Fruit fly (Drosophila melanogaster) whole organism, prepupa: Measurements from ENCODE around the gene sro.

Experiments used
- CG10631 ChIP-seq: fragments of 200-800 bp; sonication (Bioruptor generic); optimal IDR thresholded peaks from 2 replicates; lab custom pipeline; 2016; ENCODE audit warnings: missing biosample characterization, missing genetic modification characterization
- CG10669 ChIP-seq: fragments of 200-800 bp; sonication (Bioruptor generic); optimal IDR thresholded peaks from 3 replicates; lab custom pipeline; 2018; ENCODE audit warnings: missing biosample characterization, mild to moderate bottlenecking, missing genetic modification characterization, moderate library complexity
- CG15336 ChIP-seq: fragments of 200-800 bp; sonication (Bioruptor generic); IDR thresholded peaks from 2 replicates; pipeline ENCODE4 v1.3.6; 2022; ENCODE audit warnings: missing biosample characterization, missing genetic modification characterization
- CG16779 ChIP-seq: fragments of 200-800 bp; sonication (Bioruptor generic); optimal IDR thresholded peaks from 3 replicates; lab custom pipeline; 2017; ENCODE audit warnings: missing biosample characterization, mild to moderate bottlenecking, missing genetic modification characterization
- CG3032 ChIP-seq: fragments of 200-800 bp; optimal IDR thresholded peaks from 2 replicates; lab custom pipeline; 2019; ENCODE audit warnings: missing biosample characterization, mild to moderate bottlenecking, missing genetic modification characterization, moderate library complexity
- CG31627 ChIP-seq: fragments of 200-800 bp; sonication (Bioruptor generic); optimal IDR thresholded peaks from 3 replicates; lab custom pipeline; 2016; ENCODE audit warnings: missing biosample characterization, missing genetic modification characterization
- CG32006 ChIP-seq: fragments of 200-800 bp; sonication (Bioruptor generic); optimal IDR thresholded peaks from 3 replicates; lab custom pipeline; 2017; ENCODE audit warnings: missing biosample characterization, mild to moderate bottlenecking, missing genetic modification characterization
- CG3919 ChIP-seq: fragments of 200-800 bp; sonication (Bioruptor generic); optimal IDR thresholded peaks from 3 replicates; lab custom pipeline; 2016; ENCODE audit warnings: missing biosample characterization, missing genetic modification characterization
- CG6163 ChIP-seq: fragments of 200-800 bp; sonication (Bioruptor generic); IDR thresholded peaks from 3 replicates; pipeline ENCODE4 v1.3.6; 2022; ENCODE audit warnings: missing biosample characterization, missing genetic modification characterization
- CG6276 ChIP-seq: fragments of 200-800 bp; sonication (Bioruptor generic); optimal IDR thresholded peaks from 2 replicates; lab custom pipeline; 2017; ENCODE audit warnings: missing biosample characterization, mild to moderate bottlenecking, missing genetic modification characterization
- CG6808 ChIP-seq: fragments of 200-800 bp; sonication (Bioruptor generic); optimal IDR thresholded peaks from 3 replicates; lab custom pipeline; 2017; ENCODE audit warnings: missing biosample characterization, missing genetic modification characterization, mild to moderate bottlenecking, moderate library complexity, missing genetic modification reagents
- CG7368 ChIP-seq: fragments of 200-800 bp; sonication (Bioruptor generic); optimal IDR thresholded peaks from 3 replicates; lab custom pipeline; 2016; ENCODE audit warnings: missing biosample characterization, missing genetic modification characterization
- CG8119 ChIP-seq: fragments of 200-800 bp; sonication (Bioruptor generic); IDR thresholded peaks from 3 replicates; pipeline ENCODE4 v1.3.6; 2022; ENCODE audit warnings: missing biosample characterization, missing genetic modification characterization
- CG8632 ChIP-seq: fragments of 200-800 bp; sonication (Bioruptor generic); optimal IDR thresholded peaks from 3 replicates; lab custom pipeline; 2016; ENCODE audit warnings: missing biosample characterization, missing genetic modification characterization
- CG9139 ChIP-seq: fragments of 200-800 bp; sonication (Bioruptor generic); optimal IDR thresholded peaks from 3 replicates; lab custom pipeline; 2017; ENCODE audit warnings: missing biosample characterization, mild to moderate bottlenecking, missing genetic modification characterization
- Eip75B ChIP-seq: fragments of 200-800 bp; sonication (Bioruptor generic); optimal IDR thresholded peaks from 3 replicates; lab custom pipeline; 2016; ENCODE audit warnings: missing biosample characterization, missing genetic modification characterization
- Eip78C ChIP-seq: fragments of 200-800 bp; sonication (Bioruptor generic); peaks from one replicate; lab custom pipeline; 2016; ENCODE audit warnings: missing biosample characterization, missing genetic modification characterization
- Ets96B ChIP-seq: fragments of 200-800 bp; optimal IDR thresholded peaks from 2 replicates; lab custom pipeline; 2019; ENCODE audit warnings: missing biosample characterization, mild to moderate bottlenecking, missing genetic modification characterization, moderate library complexity
- Gug ChIP-seq: fragments of 200-800 bp; sonication (Bioruptor generic); IDR thresholded peaks from 2 replicates; pipeline ENCODE4 v1.3.6; 2022; ENCODE audit warnings: missing biosample characterization, missing genetic modification characterization
- Hr38 ChIP-seq: sonication (Bioruptor generic); optimal IDR thresholded peaks from 2 replicates; lab custom pipeline; 2016; ENCODE audit warnings: missing biosample characterization, missing genetic modification characterization
- Hr4 ChIP-seq: fragments of 200-800 bp; sonication (Bioruptor generic); optimal IDR thresholded peaks from 3 replicates; lab custom pipeline; 2016; ENCODE audit warnings: missing biosample characterization, missing genetic modification characterization
- Lpt ChIP-seq: fragments of 200-800 bp; sonication (Bioruptor generic); optimal IDR thresholded peaks from 3 replicates; lab custom pipeline; 2016; ENCODE audit warnings: missing biosample characterization, missing genetic modification characterization
- OdsH ChIP-seq: fragments of 200-800 bp; sonication (Bioruptor generic); optimal IDR thresholded peaks from 3 replicates; lab custom pipeline; 2016; ENCODE audit warnings: missing biosample characterization, missing genetic modification characterization
- Sox102F ChIP-seq: fragments of 200-800 bp; sonication (Bioruptor generic); optimal IDR thresholded peaks from 2 replicates; lab custom pipeline; 2016; ENCODE audit warnings: missing biosample characterization, mild to moderate bottlenecking, missing genetic modification characterization
- achi ChIP-seq: fragments of 200-800 bp; sonication (Bioruptor generic); optimal IDR thresholded peaks from 3 replicates; lab custom pipeline; 2016; ENCODE audit warnings: missing biosample characterization, missing genetic modification characterization
- acj6 ChIP-seq: fragments of 200-800 bp; sonication (Bioruptor generic); optimal IDR thresholded peaks from 3 replicates; lab custom pipeline; 2016; ENCODE audit warnings: missing biosample characterization, missing genetic modification characterization
- cyc ChIP-seq: fragments of 200-800 bp; sonication (Bioruptor generic); optimal IDR thresholded peaks from 3 replicates; lab custom pipeline; 2016; ENCODE audit warnings: missing biosample characterization, missing genetic modification characterization
- dac ChIP-seq: fragments of 200-800 bp; sonication (Bioruptor generic); optimal IDR thresholded peaks from 2 replicates; lab custom pipeline; 2017; ENCODE audit warnings: missing biosample characterization, mild to moderate bottlenecking, missing genetic modification characterization
- dsx ChIP-seq: fragments of 200-800 bp; optimal IDR thresholded peaks from 3 replicates; lab custom pipeline; 2019; ENCODE audit warnings: missing biosample characterization, mild to moderate bottlenecking, missing genetic modification characterization, moderate library complexity; ENCODE audit not compliant: poor library complexity, severe bottlenecking
- eg ChIP-seq: fragments of 200-800 bp; sonication (Bioruptor generic); IDR thresholded peaks from 3 replicates; pipeline ENCODE4 v1.3.6; 2022; ENCODE audit warnings: missing biosample characterization, missing genetic modification characterization
- esn ChIP-seq: fragments of 200-800 bp; sonication (Bioruptor generic); optimal IDR thresholded peaks from 2 replicates; lab custom pipeline; 2016; ENCODE audit warnings: missing biosample characterization, mild to moderate bottlenecking, missing genetic modification characterization, moderate library complexity
- fd59A ChIP-seq: fragments of 200-800 bp; sonication (Bioruptor generic); optimal IDR thresholded peaks from 2 replicates; lab custom pipeline; 2017; ENCODE audit warnings: missing biosample characterization, mild to moderate bottlenecking, missing genetic modification characterization, missing genetic modification reagents
- fkh ChIP-seq: fragments of 200-800 bp; sonication (Bioruptor generic); optimal IDR thresholded peaks from 3 replicates; lab custom pipeline; 2017; ENCODE audit warnings: missing biosample characterization, mild to moderate bottlenecking, missing genetic modification characterization, moderate library complexity
- net ChIP-seq: fragments of 200-800 bp; sonication (Bioruptor generic); optimal IDR thresholded peaks from 3 replicates; lab custom pipeline; 2016; ENCODE audit warnings: missing biosample characterization, missing genetic modification characterization
- pdm3 ChIP-seq: fragments of 200-800 bp; sonication (Bioruptor generic); optimal IDR thresholded peaks from 3 replicates; lab custom pipeline; 2016; ENCODE audit warnings: missing biosample characterization, missing genetic modification characterization
- salr ChIP-seq, 2 experiments: fragments of 200-800 bp; sonication (Bioruptor generic); optimal IDR thresholded peaks; 3 replicates each; lab custom pipeline; 2016 to 2018; ENCODE audit warnings: missing biosample characterization in 2 of 2, missing genetic modification characterization in 2 of 2, mild to moderate bottlenecking in 1 of 2
- spab ChIP-seq: fragments of 200-800 bp; sonication (Bioruptor generic); optimal IDR thresholded peaks from 2 replicates; lab custom pipeline; 2017; ENCODE audit warnings: missing biosample characterization, mild to moderate bottlenecking, missing genetic modification characterization, missing genetic modification reagents
- ss ChIP-seq, 2 experiments: fragments of 200-800 bp; sonication (Bioruptor generic); optimal IDR thresholded peaks; 2 replicates in 1 of 2; 3 replicates in 1 of 2; lab custom pipeline; 2017 to 2018; ENCODE audit warnings: mild to moderate bottlenecking in 2 of 2, missing biosample characterization in 2 of 2, missing genetic modification characterization in 2 of 2, moderate library complexity in 1 of 2
- topi ChIP-seq: fragments of 200-800 bp; sonication (Bioruptor generic); optimal IDR thresholded peaks from 3 replicates; lab custom pipeline; 2016; ENCODE audit warnings: missing biosample characterization, missing genetic modification characterization

Gene sro

dm6 chr3R:29838751-29839150 lies 44.4 kb downstream of the sro start:
- no peak for TF ChIP-seq dac (GFP tag; lab: Kevin White, UChicago)
- TF ChIP-seq CG15336 (GFP tag; lab: Robert Waterston, UW), result peak; percentile 29; the same call in 1 of the 2 replicates
- peak; percentile 46 for TF ChIP-seq dsx (GFP tag; lab: Kevin White, UChicago)
- peak; percentile 79 for TF ChIP-seq Eip78C (GFP tag; lab: Kevin White, UChicago)
- peak in 1 of 2 experiments; percentile 28 for TF ChIP-seq salr (GFP tag; optimal IDR thresholded peaks at IDR 0.05; lab: Kevin White, UChicago)
- TF ChIP-seq CG10669 (GFP tag; lab: Kevin White, UChicago), result no peak
- no peak for TF ChIP-seq Gug (GFP tag; lab: Robert Waterston, UW)
- no peak for TF ChIP-seq Eip75B (GFP tag; lab: Kevin White, UChicago)
- peak; percentile 21; the same call in 1 of the 3 replicates for TF ChIP-seq CG8119 (GFP tag; lab: Robert Waterston, UW)
- no peak for TF ChIP-seq topi (GFP tag; lab: Kevin White, UChicago)
- TF ChIP-seq CG31627 (GFP tag; lab: Kevin White, UChicago), result no peak
- TF ChIP-seq OdsH, result peak; percentile 31
- peak; percentile 22 for TF ChIP-seq CG6276
- peak; percentile 7 for TF ChIP-seq achi
- TF ChIP-seq spab (GFP tag; lab: Kevin White, UChicago), result peak; percentile 15
- no peak for TF ChIP-seq Sox102F
- TF ChIP-seq pdm3, result peak; percentile 1
- peak; percentile 7 for TF ChIP-seq fd59A
- peak; percentile 40 for TF ChIP-seq CG10631
- TF ChIP-seq eg (GFP tag; lab: Robert Waterston, UW), result no peak
- no peak for TF ChIP-seq CG7368 (GFP tag; lab: Kevin White, UChicago)
- no peak for TF ChIP-seq cyc (GFP tag; lab: Kevin White, UChicago)
- no peak for TF ChIP-seq CG9139 (GFP tag; lab: Kevin White, UChicago)
- TF ChIP-seq CG3032 (tag; lab: Kevin White, UChicago), result no peak
- TF ChIP-seq Lpt (GFP tag; lab: Kevin White, UChicago), result no peak
- TF ChIP-seq Hr4 (GFP tag; lab: Kevin White, UChicago), result no peak
- no peak for TF ChIP-seq fkh (GFP tag; lab: Kevin White, UChicago)
- TF ChIP-seq Ets96B (tag; lab: Kevin White, UChicago), result peak; percentile 5
- 0 out of 3 replicates have a peak, but pooled peaks have one; percentile 13 for TF ChIP-seq CG6163 (GFP tag; lab: Robert Waterston, UW)
- TF ChIP-seq CG3919 (GFP tag; lab: Kevin White, UChicago), result peak; percentile 13
- TF ChIP-seq Hr38 (GFP tag; lab: Kevin White, UChicago), result no peak
- peak; percentile 10 for TF ChIP-seq acj6 (GFP tag; lab: Kevin White, UChicago)
- peak; percentile 47 for TF ChIP-seq CG32006 (GFP tag; lab: Kevin White, UChicago)
- no peak for TF ChIP-seq CG16779 (tag; lab: Kevin White, UChicago)
- peak; percentile 5 for TF ChIP-seq CG6808 (GFP tag; lab: Kevin White, UChicago)
- no peak for TF ChIP-seq net (GFP tag; lab: Kevin White, UChicago)
- peak in 1 of 2 experiments; percentile 48 for TF ChIP-seq ss (GFP tag; optimal IDR thresholded peaks at IDR 0.05; lab: Kevin White, UChicago)
- TF ChIP-seq esn (GFP tag; lab: Kevin White, UChicago), result no peak

- TF ChIP-seq fd59A (no peak), CG15336 (GFP tag; lab: Robert Waterston, UW) (no peak), CG10631 (no peak), CG9139 (GFP tag; lab: Kevin White, UChicago) (no peak), OdsH (no peak), CG8632 (GFP tag; lab: Kevin White, UChicago) (no peak), esn (GFP tag; lab: Kevin White, UChicago) (no peak), CG3919 (GFP tag; lab: Kevin White, UChicago) (no peak)
Observed at dm6 chr3R:29839707-29840311, 45.4 kb downstream of the sro start.
